Worm (Caenorhabditis elegans): ENCODE measurements around the gene ttr-13.

ttr-13 gene

ce11 chrV:20594746-20595145 lies 42.0 kb downstream of the ttr-13 start, which contains the start of gene F26F2.10:
TSS of gene F26F2.10 (minus strand) at chrV:20594846.
- TF ChIP-seq fkh-10 (GFP tag; optimal IDR thresholded peaks at IDR 0.05): no peak
